Worm (Caenorhabditis elegans) whole organism, L4 larva: ENCODE data around the gene C34B4.5.

Source experiments
- D1046.2 ChIP-seq: fragments of 200-800 bp; sonication (Bioruptor generic); IDR thresholded peaks from 2 replicates; pipeline ENCODE4 v1.3.6; 2022; ENCODE audit warnings: missing genetic modification characterization, missing compliant biosample characterization
- F44E2.7 ChIP-seq: fragments of 200-800 bp; sonication (Bioruptor generic); IDR thresholded peaks from 2 replicates; pipeline ENCODE4 v2.1.2; 2022; ENCODE audit warnings: missing genetic modification characterization, missing compliant biosample characterization
- T20F7.1 ChIP-seq: fragments of 200-800 bp; sonication (Bioruptor generic); optimal IDR thresholded peaks from 2 replicates; lab custom pipeline; 2018; ENCODE audit warnings: mild to moderate bottlenecking, missing genetic modification characterization, missing compliant biosample characterization
- ZK337.2 ChIP-seq: fragments of 200-800 bp; sonication (Bioruptor generic); IDR thresholded peaks from 2 replicates; pipeline ENCODE4 v1.3.6; 2022; ENCODE audit warnings: missing genetic modification reagents, missing genetic modification characterization, missing compliant biosample characterization
- aha-1 ChIP-seq: fragments of 150-350 bp; peaks from one replicate; lab custom pipeline; 2014; ENCODE audit warnings: missing biosample characterization, missing genetic modification characterization
- ama-1 ChIP-seq: fragments of 150-350 bp; optimal IDR thresholded peaks from 2 replicates; lab custom pipeline; 2014; ENCODE audit warnings: inconsistent platforms, mixed read lengths
- attf-4 ChIP-seq: sonication (generic microtip); optimal IDR thresholded peaks from 3 replicates; lab custom pipeline; 2017; ENCODE audit warnings: missing biosample characterization, missing genetic modification characterization
- ceh-28 ChIP-seq: fragments of 150-350 bp; optimal IDR thresholded peaks from 2 replicates; lab custom pipeline; 2014; ENCODE audit warnings: missing biosample characterization, missing genetic modification reagents, missing genetic modification characterization
- cey-2 ChIP-seq: sonication (generic microtip); optimal IDR thresholded peaks from 3 replicates; lab custom pipeline; 2017; ENCODE audit warnings: missing genetic modification characterization, mild to moderate bottlenecking, missing compliant biosample characterization, antibody characterized with exemption, borderline replicate concordance; ENCODE audit not compliant: insufficient read depth
- ctbp-1 ChIP-seq: fragments of 200-800 bp; sonication (Bioruptor generic); IDR thresholded peaks from 2 replicates; pipeline ENCODE4 v1.3.6; 2022; ENCODE audit warnings: missing genetic modification reagents, missing genetic modification characterization, missing compliant biosample characterization
- daf-16 ChIP-seq, 3 experiments: sonication (generic microtip); optimal IDR thresholded peaks; 2 replicates each; lab custom pipeline; 2016 to 2017; ENCODE audit warnings: missing genetic modification characterization in 3 of 3, missing genetic modification reagents in 3 of 3, mild to moderate bottlenecking in 2 of 3, missing compliant biosample characterization in 2 of 3, missing biosample characterization in 1 of 3, moderate library complexity in 1 of 3
- daf-19 ChIP-seq: fragments of 200-800 bp; sonication (Bioruptor generic); conservative IDR thresholded peaks from 2 replicates; pipeline ENCODE4 v1.3.6; 2022; ENCODE audit warnings: missing genetic modification characterization, missing compliant biosample characterization
- dmd-6 ChIP-seq: fragments of 200-800 bp; sonication (Bioruptor generic); IDR thresholded peaks from 2 replicates; pipeline ENCODE4 v1.3.6; 2022; ENCODE audit warnings: missing genetic modification reagents, missing genetic modification characterization, missing compliant biosample characterization
- dmd-9 ChIP-seq: fragments of 200-800 bp; sonication (Bioruptor generic); IDR thresholded peaks from 2 replicates; pipeline ENCODE4 v1.3.6; 2022; ENCODE audit warnings: missing genetic modification reagents, missing genetic modification characterization, missing compliant biosample characterization
- dve-1 ChIP-seq: sonication (generic microtip); optimal IDR thresholded peaks from 2 replicates; lab custom pipeline; 2017; ENCODE audit warnings: antibody characterized with exemption, mild to moderate bottlenecking, missing genetic modification characterization, missing compliant biosample characterization; ENCODE audit not compliant: insufficient read depth
- egl-43 ChIP-seq: fragments of 200-800 bp; sonication (Bioruptor generic); IDR thresholded peaks from 2 replicates; pipeline ENCODE4 v1.3.6; 2022; ENCODE audit warnings: missing genetic modification reagents, missing genetic modification characterization, missing compliant biosample characterization
- fkh-10 ChIP-seq: fragments of 150-350 bp; optimal IDR thresholded peaks from 2 replicates; lab custom pipeline; 2014; ENCODE audit warnings: missing biosample characterization, missing genetic modification reagents, missing genetic modification characterization
- hif-1 ChIP-seq, 2 experiments: sonication (generic microtip); optimal IDR thresholded peaks; 2 replicates each; lab custom pipeline; 2016 to 2017; ENCODE audit warnings: missing compliant biosample characterization in 2 of 2, missing genetic modification characterization in 2 of 2, missing genetic modification reagents in 2 of 2, missing genotype in 2 of 2, mild to moderate bottlenecking in 1 of 2
- hlh-11 ChIP-seq: fragments of 200-800 bp; sonication (Bioruptor generic); optimal IDR thresholded peaks from 2 replicates; lab custom pipeline; 2018; ENCODE audit warnings: mild to moderate bottlenecking, missing genetic modification characterization, missing compliant biosample characterization
- hlh-30 ChIP-seq: sonication (generic microtip); optimal IDR thresholded peaks from 2 replicates; lab custom pipeline; 2017; ENCODE audit warnings: antibody characterized with exemption, mild to moderate bottlenecking, missing genetic modification characterization, missing compliant biosample characterization; ENCODE audit not compliant: insufficient read depth
- hmg-1.1 ChIP-seq: fragments of 200-800 bp; sonication (Bioruptor generic); IDR thresholded peaks from 2 replicates; pipeline ENCODE4 v1.3.6; 2022; ENCODE audit warnings: missing genetic modification reagents, missing genetic modification characterization, missing compliant biosample characterization
- lin-13 ChIP-seq: fragments of 150-350 bp; optimal IDR thresholded peaks from 2 replicates; lab custom pipeline; 2014; ENCODE audit warnings: missing biosample characterization, missing genetic modification reagents, missing genetic modification characterization
- lin-39 ChIP-seq: fragments of 150-350 bp; optimal IDR thresholded peaks from 2 replicates; lab custom pipeline; 2014; ENCODE audit warnings: missing biosample characterization, missing genetic modification reagents, missing genetic modification characterization
- madf-5 ChIP-seq, 2 experiments: fragments of 200-800 bp; sonication (Bioruptor generic); IDR thresholded peaks; 2 replicates each; pipeline ENCODE4 v1.3.6; 2022; ENCODE audit warnings: missing compliant biosample characterization in 2 of 2, missing genetic modification characterization in 2 of 2
- madf-9 ChIP-seq: fragments of 200-800 bp; sonication (Bioruptor generic); conservative IDR thresholded peaks from 2 replicates; pipeline ENCODE4 v1.3.6; 2022; ENCODE audit warnings: missing genetic modification reagents, missing genetic modification characterization, missing compliant biosample characterization
- mdl-1 ChIP-seq, 2 experiments: fragments of 150-350 bp in 1 of 2; sonication (generic microtip) in 1 of 2; optimal IDR thresholded peaks; 2 replicates each; lab custom pipeline; 2014 to 2017; ENCODE audit warnings: missing biosample characterization in 2 of 2, missing genetic modification characterization in 2 of 2
- mep-1 ChIP-seq: fragments of 150-350 bp; sonication (generic microtip); optimal IDR thresholded peaks from 3 replicates; lab custom pipeline; 2014; ENCODE audit warnings: missing biosample characterization, missing genetic modification characterization
- mes-2 ChIP-seq: sonication (generic microtip); optimal IDR thresholded peaks from 2 replicates; lab custom pipeline; 2016; ENCODE audit warnings: missing genotype, mild to moderate bottlenecking, missing genetic modification characterization, missing compliant biosample characterization; ENCODE audit not compliant: poor library complexity, severe bottlenecking
- mxl-2 ChIP-seq: fragments of 200-800 bp; sonication (Bioruptor generic); conservative IDR thresholded peaks from 2 replicates; pipeline ENCODE4 v1.3.6; 2022; ENCODE audit warnings: missing genetic modification reagents, missing genetic modification characterization, missing compliant biosample characterization
- mxl-3 ChIP-seq: fragments of 200-800 bp; sonication (Bioruptor generic); optimal IDR thresholded peaks from 2 replicates; lab custom pipeline; 2018; ENCODE audit warnings: mild to moderate bottlenecking, missing genetic modification characterization, missing compliant biosample characterization
- nhr-25 ChIP-seq: sonication (generic microtip); optimal IDR thresholded peaks from 2 replicates; lab custom pipeline; 2017; ENCODE audit warnings: missing genetic modification characterization, mild to moderate bottlenecking, missing compliant biosample characterization, antibody characterized with exemption, moderate library complexity, borderline replicate concordance; ENCODE audit not compliant: insufficient read depth
- nhr-28 ChIP-seq: fragments of 150-350 bp; optimal IDR thresholded peaks from 2 replicates; lab custom pipeline; 2014; ENCODE audit warnings: missing biosample characterization, missing genetic modification characterization
- nhr-42 ChIP-seq: fragments of 200-800 bp; sonication (Bioruptor generic); IDR thresholded peaks from 2 replicates; pipeline ENCODE4 v1.3.6; 2022; ENCODE audit warnings: missing genetic modification characterization, missing compliant biosample characterization
- nhr-76 ChIP-seq: fragments of 150-350 bp; optimal IDR thresholded peaks from 2 replicates; lab custom pipeline; 2014; ENCODE audit warnings: missing biosample characterization, missing genetic modification characterization
- nhr-77 ChIP-seq: fragments of 150-350 bp; optimal IDR thresholded peaks from 2 replicates; lab custom pipeline; 2014; ENCODE audit warnings: missing biosample characterization, missing genetic modification characterization
- php-3 ChIP-seq: fragments of 200-800 bp; sonication (Bioruptor generic); IDR thresholded peaks from 2 replicates; pipeline ENCODE4 v1.3.6; 2022; ENCODE audit warnings: missing genetic modification reagents, missing genetic modification characterization, missing compliant biosample characterization
- pqm-1 ChIP-seq: sonication (generic microtip); optimal IDR thresholded peaks from 2 replicates; lab custom pipeline; 2017; ENCODE audit warnings: missing biosample characterization, missing genetic modification characterization
- saeg-2 ChIP-seq: fragments of 200-800 bp; sonication (Bioruptor generic); IDR thresholded peaks from 2 replicates; pipeline ENCODE4 v1.3.6; 2022; ENCODE audit warnings: missing genetic modification reagents, missing genetic modification characterization, missing compliant biosample characterization
- spr-1 ChIP-seq: sonication (generic microtip); optimal IDR thresholded peaks from 2 replicates; lab custom pipeline; 2016; ENCODE audit warnings: mild to moderate bottlenecking, missing genetic modification characterization, missing compliant biosample characterization
- tra-1 ChIP-seq: fragments of 200-800 bp; sonication (Bioruptor generic); IDR thresholded peaks from 2 replicates; pipeline ENCODE4 v1.3.6; 2022; ENCODE audit warnings: missing genetic modification reagents, missing genetic modification characterization, missing compliant biosample characterization
- unc-62 ChIP-seq, 3 experiments: fragments of 150-350 bp in 1 of 3; sonication (generic microtip); optimal IDR thresholded peaks in 2 of 3; peaks in 1 of 3; 1 replicate in 1 of 3; 2 replicates in 2 of 3; lab custom pipeline; 2014 to 2017; ENCODE audit warnings: missing biosample characterization in 3 of 3, missing genetic modification characterization in 3 of 3, missing genetic modification reagents in 3 of 3, missing genotype in 1 of 3
- ztf-7 ChIP-seq: fragments of 150-350 bp; optimal IDR thresholded peaks from 2 replicates; lab custom pipeline; 2014; ENCODE audit warnings: missing biosample characterization, missing genetic modification characterization

The C34B4.5 gene

DNA sequence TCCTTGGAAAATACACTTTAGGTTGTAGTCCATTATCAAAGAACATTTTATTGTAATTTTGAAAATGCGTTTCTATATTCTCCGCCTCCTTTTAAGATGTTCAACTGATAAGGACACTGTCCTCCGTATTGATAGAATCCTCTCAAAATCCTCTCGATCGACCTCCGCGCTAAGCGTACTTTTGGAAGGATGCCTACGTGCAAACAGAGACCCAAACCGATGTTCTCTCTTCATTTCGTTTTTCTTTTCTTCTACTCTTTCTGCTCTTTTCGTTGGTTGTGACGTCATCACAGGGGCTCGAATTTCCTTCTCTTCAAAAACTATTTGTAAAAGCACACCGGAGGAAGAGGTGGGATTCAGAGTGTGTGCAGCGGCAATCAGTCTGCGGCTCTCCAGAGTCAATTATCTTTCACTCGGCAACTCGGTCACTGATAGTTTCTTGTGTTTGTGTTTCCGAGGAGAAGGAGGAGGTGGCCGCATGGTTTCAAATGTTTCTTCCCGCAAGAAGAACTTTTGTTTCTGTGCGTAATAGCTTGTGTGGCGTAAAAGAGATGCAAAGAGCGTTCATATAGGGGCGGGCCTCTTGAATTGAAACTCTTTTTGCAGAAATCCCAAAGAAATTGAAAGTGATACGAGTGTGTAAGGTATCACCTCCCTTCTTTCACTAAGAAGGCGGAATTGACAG is 13.2 kb upstream of the C34B4.5 start, which contains the start of gene C34B4.2 (continued):
- no peak for TF ChIP-seq spr-1 (tag; lab: Kevin White, UChicago)
- peak; percentile 25 for TF ChIP-seq T20F7.1
- TF ChIP-seq lin-39: no peak
- TF ChIP-seq nhr-77: peak; percentile 5
- no peak for TF ChIP-seq attf-4 (tag; lab: Kevin White, UChicago)

DNA sequence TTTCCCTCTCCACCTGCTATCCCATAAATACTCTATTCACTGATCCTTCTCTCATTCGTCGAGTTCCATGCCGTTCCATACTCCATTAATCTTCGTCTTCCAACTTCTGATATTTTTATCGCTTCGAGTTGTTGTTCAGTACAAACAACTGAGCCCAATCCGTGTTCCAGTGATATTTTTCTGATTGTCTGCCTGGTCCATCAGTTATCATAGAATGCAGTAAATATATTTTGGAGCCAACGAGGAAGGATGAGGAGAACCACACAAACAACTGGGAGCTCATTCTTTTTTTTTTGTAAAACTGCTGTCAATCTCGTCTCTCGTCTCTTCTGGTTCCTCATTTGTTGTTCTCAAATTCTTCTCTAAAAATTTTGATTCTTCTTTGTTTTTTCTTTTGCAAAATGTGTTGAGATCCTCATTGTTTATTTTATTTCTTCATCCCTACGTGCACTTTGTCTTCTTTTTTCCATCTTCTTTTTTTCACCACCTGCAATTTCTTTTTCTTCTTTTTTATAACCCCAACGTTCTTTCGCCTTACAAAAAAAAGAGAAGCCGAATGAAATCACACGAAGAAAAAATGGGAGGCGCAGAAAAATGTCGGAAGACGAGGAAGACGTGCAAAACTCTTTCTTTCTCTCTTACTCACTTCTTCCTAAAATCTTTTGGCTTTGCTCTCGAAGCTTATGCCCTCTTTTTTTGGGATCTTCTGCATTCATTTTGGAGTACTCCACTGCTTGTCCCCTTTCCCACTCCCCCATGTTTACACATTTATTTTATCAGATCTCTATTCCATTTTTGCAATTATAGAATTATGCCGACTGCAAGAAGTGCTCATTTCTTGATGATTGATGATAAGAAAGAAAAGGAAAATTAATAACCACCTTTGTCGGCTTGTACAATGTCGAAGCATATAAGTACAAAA is 11.7 kb upstream of the C34B4.5 start:
- peak; percentile 22 for TF ChIP-seq pqm-1 (tag; lab: Kevin White, UChicago)
- TF ChIP-seq unc-62 (GFP tag; optimal IDR thresholded peaks at IDR 0.05 in 1 of 2; lab: Kevin White, UChicago): peak in 1 of 2 experiments; percentile 83
- TF ChIP-seq unc-62 (tag; optimal IDR thresholded peaks at IDR 0.05; lab: Kevin White, UChicago): no peak
- peak in 1 of 2 experiments; percentile 25 for TF ChIP-seq hif-1 (tag; optimal IDR thresholded peaks at IDR 0.05; lab: Kevin White, UChicago)
- TF ChIP-seq fkh-10: peak; percentile 37
- no peak for TF ChIP-seq saeg-2 (GFP tag; lab: Robert Waterston, UW)
- no peak for TF ChIP-seq nhr-25
- TF ChIP-seq ZK337.2 (GFP tag; lab: Robert Waterston, UW): no peak
- no peak for TF ChIP-seq php-3
- TF ChIP-seq cey-2 (tag; lab: Kevin White, UChicago): no peak
- no peak for TF ChIP-seq D1046.2 (GFP tag; lab: Robert Waterston, UW)
- TF ChIP-seq hmg-1.1 (GFP tag; lab: Robert Waterston, UW): no peak
- peak; percentile 96 for TF ChIP-seq aha-1 (tag; lab: Kevin White, UChicago)
- TF ChIP-seq daf-16 (GFP tag; optimal IDR thresholded peaks at IDR 0.05; lab: Kevin White, UChicago): peak in 1 of 2 experiments; percentile 98
- TF ChIP-seq daf-16 (tag; optimal IDR thresholded peaks at IDR 0.05; lab: Kevin White, UChicago): peak; percentile 38
- TF ChIP-seq tra-1: no peak

- TF ChIP-seq dve-1 (tag; lab: Kevin White, UChicago): peak; percentile 78
- peak; percentile 42 for TF ChIP-seq hlh-30 (tag; lab: Kevin White, UChicago)
- no peak for TF ChIP-seq madf-9 (GFP tag; lab: Robert Waterston, UW)
- TF ChIP-seq saeg-2 (GFP tag; lab: Robert Waterston, UW): 0 out of 2 replicates have a peak, but pooled peaks have one; percentile 39
- no peak for TF ChIP-seq lin-13
- TF ChIP-seq ctbp-1 (GFP tag; lab: Robert Waterston, UW): no peak
- TF ChIP-seq mep-1 (tag; lab: Kevin White, UChicago): peak; percentile 35
- TF ChIP-seq egl-43 (GFP tag; lab: Robert Waterston, UW): no peak
- no peak for TF ChIP-seq ztf-7 (tag; lab: Kevin White, UChicago)
- TF ChIP-seq dmd-6 (GFP tag; lab: Robert Waterston, UW): peak; percentile 85
- TF ChIP-seq fkh-10: no peak
- peak; percentile 52 for TF ChIP-seq mxl-3 (GFP tag; lab: Kevin White, UChicago)
- TF ChIP-seq mes-2 (tag; lab: Kevin White, UChicago): peak; percentile 16
- TF ChIP-seq attf-4 (tag; lab: Kevin White, UChicago): no peak
- no peak for TF ChIP-seq mxl-2 (GFP tag; lab: Robert Waterston, UW)
- TF ChIP-seq dmd-9: no peak
- TF ChIP-seq nhr-28: peak; percentile 71
- TF ChIP-seq ama-1: peak; percentile 12
- peak; percentile 87 for TF ChIP-seq aha-1 (tag; lab: Kevin White, UChicago)
- no peak for TF ChIP-seq F44E2.7 (GFP tag; lab: Robert Waterston, UW)
- TF ChIP-seq tra-1: peak; percentile 69; the same call in 1 of the 2 replicates
- no peak for TF ChIP-seq daf-19 (GFP tag; lab: Robert Waterston, UW)
- TF ChIP-seq nhr-76: no peak
- TF ChIP-seq cey-2 (tag; lab: Kevin White, UChicago): peak; percentile 79
- no peak for TF ChIP-seq madf-5 (GFP tag; IDR thresholded peaks at IDR 0.05; lab: Robert Waterston, UW)
- TF ChIP-seq ceh-28: no peak
- TF ChIP-seq mdl-1 (tag; optimal IDR thresholded peaks at IDR 0.05; lab: Kevin White, UChicago): peak in 1 of 2 experiments; percentile 31
- TF ChIP-seq hlh-11 (tag; lab: Kevin White, UChicago): peak; percentile 75
- no peak for TF ChIP-seq nhr-42
- TF ChIP-seq php-3: 0 out of 2 replicates have a peak, but pooled peaks have one; percentile 14
Observed at ce11 chrV:13085227-13085640, 10.5 kb upstream of the C34B4.5 start.
